Fruit fly (Drosophila melanogaster): Measurements from ENCODE around the gene MBD-R2.
A peak's percentile ranks its signal among the peaks of the same experiment; 100 is the strongest.

MBD-R2 gene

dm6 chr3R:12378200-12378599 is 22.1 kb upstream of the MBD-R2 start, which contains the start of gene GstD7:
GstD7 (plus strand) TSS chr3R:12378500.
- no peak for TF ChIP-seq noc (tag; optimal IDR thresholded peaks at IDR 0.05)

- no peak for TF ChIP-seq noc (tag; optimal IDR thresholded peaks at IDR 0.05)
Measured at dm6 chr3R:12376828-12377227, 20.8 kb upstream of the MBD-R2 start, which contains the start of gene GstD6. GstD6 (plus strand) TSS chr3R:12377128.

dm6 chr3R:12375258-12375783 is 19.3 kb upstream of the MBD-R2 start, which contains the start of gene GstD5:
GstD5 (plus strand) TSS chr3R:12375733.
- TF ChIP-seq noc (tag; optimal IDR thresholded peaks at IDR 0.05) = no peak

dm6 chr3R:12373800-12374199 is 17.7 kb upstream of the MBD-R2 start, which contains the start of gene GstD4:
GstD4 (plus strand) TSS chr3R:12374100.
- TF ChIP-seq noc (tag; optimal IDR thresholded peaks at IDR 0.05) = no peak

- no peak for TF ChIP-seq noc (tag; optimal IDR thresholded peaks at IDR 0.05)
Measured at dm6 chr3R:12372800-12373199, 16.7 kb upstream of the MBD-R2 start, which contains the start of gene GstD3. GstD3 (plus strand) TSS chr3R:12373068.

- TF ChIP-seq noc (tag; optimal IDR thresholded peaks at IDR 0.05) = no peak
Measured at dm6 chr3R:12371671-12372070, 15.6 kb upstream of the MBD-R2 start, which contains the start of gene GstD2. GstD2 (plus strand) TSS chr3R:12371971.

dm6 chr3R:12370643-12370995 is 14.6 kb upstream of the MBD-R2 start:
- peak; percentile 42 for TF ChIP-seq noc (tag; optimal IDR thresholded peaks at IDR 0.05)

- no peak for TF ChIP-seq noc (tag; optimal IDR thresholded peaks at IDR 0.05)
Measured at dm6 chr3R:12369793-12370642, 14.0 kb upstream of the MBD-R2 start.

dm6 chr3R:12369135-12369792 is 13.2 kb upstream of the MBD-R2 start, which contains the start of gene GstD1:
GstD1 (minus strand) TSS chr3R:12369268.
- TF ChIP-seq noc (tag; optimal IDR thresholded peaks at IDR 0.05) = peak; percentile 87

- TF ChIP-seq noc (tag; optimal IDR thresholded peaks at IDR 0.05) = no peak
Measured at dm6 chr3R:12367464-12367863, 11.4 kb upstream of the MBD-R2 start, which contains the start of gene GstD9. GstD9 (minus strand) TSS chr3R:12367564.

- TF ChIP-seq noc (tag; optimal IDR thresholded peaks at IDR 0.05) = no peak
Measured at dm6 chr3R:12365887-12366286, 9.8 kb upstream of the MBD-R2 start.

dm6 chr3R:12365264-12365840 is 9.3 kb upstream of the MBD-R2 start, which contains the start of gene GstD10:
GstD10 (minus strand) TSS chr3R:12365735.
- peak; percentile 46 for TF ChIP-seq noc (tag; optimal IDR thresholded peaks at IDR 0.05)

- no peak for TF ChIP-seq noc (tag; optimal IDR thresholded peaks at IDR 0.05)
Measured at dm6 chr3R:12364580-12364979, 8.5 kb upstream of the MBD-R2 start, which contains the start of gene Tim17a1. Tim17a1 (minus strand) TSS chr3R:12364680.

dm6 chr3R:12363544-12363943 is 7.5 kb upstream of the MBD-R2 start:
- no peak for TF ChIP-seq noc (tag; optimal IDR thresholded peaks at IDR 0.05)

dm6 chr3R:12361962-12362497 is 6.0 kb upstream of the MBD-R2 start:
- TF ChIP-seq noc (tag; optimal IDR thresholded peaks at IDR 0.05) = no peak

- TF ChIP-seq noc (tag; optimal IDR thresholded peaks at IDR 0.05) = no peak
Measured at dm6 chr3R:12359837-12360236, 3.8 kb upstream of the MBD-R2 start, which contains the start of gene CG4115. CG4115 (plus strand) TSS chr3R:12360008.

Measured in whole organism, larva.